Worm (Caenorhabditis elegans): ENCODE results near the gene idh-1.

ce11 chrIV:9401715-9402114 is 39.2 kb downstream of the idh-1 start, which contains the start of gene F56D5.6:
- TF ChIP-seq unc-86 (tag; optimal IDR thresholded peaks at IDR 0.05) (no peak), unc-62 (GFP tag; optimal IDR thresholded peaks at IDR 0.05) (no peak), ces-1 (GFP tag; optimal IDR thresholded peaks at IDR 0.05) (no peak), pag-3 (tag; optimal IDR thresholded peaks at IDR 0.05; ENCODE audit: borderline replicate concordance, insufficient read depth) (no peak)
